Worm (Caenorhabditis elegans): ENCODE measurements around the gene str-101.

Gene str-101

ce11 chrV:15712385-15712784, 587 bp upstream of the str-101 start:
- no peak for TF ChIP-seq fkh-10 (GFP tag; optimal IDR thresholded peaks at IDR 0.05)
- TF ChIP-seq elt-2 (tag; optimal IDR thresholded peaks at IDR 0.05), result peak; percentile 50

- no peak for TF ChIP-seq unc-30 (tag; optimal IDR thresholded peaks at IDR 0.05)
- TF ChIP-seq C16A3.4 (tag; optimal IDR thresholded peaks at IDR 0.05), result no peak
- TF ChIP-seq lin-39 (tag; optimal IDR thresholded peaks at IDR 0.05), result no peak
- TF ChIP-seq hlh-4 (tag; optimal IDR thresholded peaks at IDR 0.05), result no peak
- no peak for TF ChIP-seq efl-1 (optimal IDR thresholded peaks at IDR 0.05)
- TF ChIP-seq efl-1 (GFP tag; optimal IDR thresholded peaks at IDR 0.05 in 1 of 2), result no peak
- no peak for TF ChIP-seq zag-1 (tag; optimal IDR thresholded peaks at IDR 0.05)
Measured at ce11 chrV:15710401-15710800, 1.4 kb downstream of the str-101 start, which contains the start of gene Y6E2A.1. Gene Y6E2A.1, minus strand, starts transcription at chrV:15710501.

- TF ChIP-seq pag-3 (tag; optimal IDR thresholded peaks at IDR 0.05; ENCODE audit: borderline replicate concordance, insufficient read depth) (peak; percentile 54), ceh-8 (GFP tag; optimal IDR thresholded peaks at IDR 0.05) (no peak), nhr-90 (tag; optimal IDR thresholded peaks at IDR 0.05; ENCODE audit: poor library complexity) (peak; percentile 11), nhr-12 (tag; optimal IDR thresholded peaks at IDR 0.05) (no peak), unc-86 (tag; optimal IDR thresholded peaks at IDR 0.05) (no peak), efl-1 (optimal IDR thresholded peaks at IDR 0.05) (no peak), efl-1 (GFP tag; optimal IDR thresholded peaks at IDR 0.05 in 1 of 2) (peak in 1 of 2 experiments; percentile 21), aly-2 (tag; optimal IDR thresholded peaks at IDR 0.05) (no peak), rnt-1 (tag; optimal IDR thresholded peaks at IDR 0.05) (no peak), lin-14 (GFP tag; optimal IDR thresholded peaks at IDR 0.05) (peak; percentile 71), pax-3 (tag; optimal IDR thresholded peaks at IDR 0.05) (no peak), nhr-19 (GFP tag; conservative IDR thresholded peaks at IDR 0.05) (peak; percentile 38), blmp-1 (tag; optimal IDR thresholded peaks at IDR 0.05) (peak; percentile 57), nhr-20 (tag; optimal IDR thresholded peaks at IDR 0.05) (peak; percentile 74), nhr-71 (tag; optimal IDR thresholded peaks at IDR 0.05) (peak; percentile 52), isw-1 (GFP tag; IDR thresholded peaks at IDR 0.05) (no peak), xbp-1 (tag; optimal IDR thresholded peaks at IDR 0.05) (no peak), nhr-85 (tag) (peak; percentile 90), lsy-2 (tag; optimal IDR thresholded peaks at IDR 0.05) (peak in 1 of 2 experiments; percentile 46), F16B12.6 (tag; optimal IDR thresholded peaks at IDR 0.05) (no peak), nhr-76 (tag; optimal IDR thresholded peaks at IDR 0.05) (no peak), elt-3 (tag; optimal IDR thresholded peaks at IDR 0.05) (peak in 5 of 6 experiments; percentile 32 to 98 (median 74)), tbx-2 (tag; optimal IDR thresholded peaks at IDR 0.05) (no peak)
Measured at ce11 chrV:15707982-15708381, 3.8 kb downstream of the str-101 start.

- no peak for TF ChIP-seq nhr-11 (tag; optimal IDR thresholded peaks at IDR 0.05)
- TF ChIP-seq fkh-4 (tag; optimal IDR thresholded peaks at IDR 0.05; ENCODE audit: borderline replicate concordance), result no peak
- TF ChIP-seq nhr-20 (tag; optimal IDR thresholded peaks at IDR 0.05), result no peak
- TF ChIP-seq ztf-11 (tag; optimal IDR thresholded peaks at IDR 0.05), result no peak
- no peak for TF ChIP-seq fos-1 (tag; optimal IDR thresholded peaks at IDR 0.05)
- TF ChIP-seq lin-35 (GFP tag; optimal IDR thresholded peaks at IDR 0.05), result no peak
- TF ChIP-seq ceh-63 (GFP tag; optimal IDR thresholded peaks at IDR 0.05), result no peak
- no peak for TF ChIP-seq efl-1 (optimal IDR thresholded peaks at IDR 0.05)
- no peak for TF ChIP-seq efl-1 (GFP tag; optimal IDR thresholded peaks at IDR 0.05 in 1 of 2)
- no peak for TF ChIP-seq ceh-90 (tag; optimal IDR thresholded peaks at IDR 0.05)
- TF ChIP-seq nhr-85 (tag), result peak; percentile 29
- TF ChIP-seq blmp-1 (tag; optimal IDR thresholded peaks at IDR 0.05), result peak; percentile 5
- no peak for TF ChIP-seq nhr-71 (tag; optimal IDR thresholded peaks at IDR 0.05)
- TF ChIP-seq elt-3 (tag; optimal IDR thresholded peaks at IDR 0.05), result peak in 1 of 6 experiments; percentile 51
- TF ChIP-seq nhr-237 (tag; optimal IDR thresholded peaks at IDR 0.05), result no peak
- TF ChIP-seq nhr-77 (tag; optimal IDR thresholded peaks at IDR 0.05), result no peak
- no peak for TF ChIP-seq dsc-1 (tag; optimal IDR thresholded peaks at IDR 0.05)
Measured at ce11 chrV:15704745-15705144, 7.1 kb downstream of the str-101 start, which contains the start of gene twk-34. Gene twk-34, plus strand, starts transcription at chrV:15704960.
